Worm (Caenorhabditis elegans): ENCODE measurements around the gene egl-4.

Gene egl-4

DNA sequence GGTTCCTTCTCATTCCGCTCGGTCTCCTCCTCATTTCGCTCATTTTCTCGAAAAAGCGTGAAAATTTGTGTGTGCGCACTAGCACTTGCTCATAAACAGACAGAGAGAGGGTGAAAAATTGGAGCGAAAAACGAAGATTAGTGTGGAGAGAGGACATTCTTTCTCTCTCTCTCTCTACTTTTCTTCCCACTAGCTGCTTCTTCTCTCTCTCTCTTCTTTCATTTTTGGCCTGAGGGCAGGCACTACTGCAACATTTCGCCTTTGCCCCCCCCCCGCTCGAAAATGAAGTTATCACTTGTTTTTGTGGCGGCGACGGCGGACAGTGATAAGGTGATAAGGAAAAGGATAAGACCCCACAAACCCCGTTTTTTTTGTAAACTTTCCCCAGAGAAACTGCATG, 2.8 kb upstream of the egl-4 start:
- TF ChIP-seq unc-120 (tag; optimal IDR thresholded peaks at IDR 0.05; ENCODE audit: poor library complexity, severe bottlenecking) (peak; percentile 0), hlh-1 (tag; optimal IDR thresholded peaks at IDR 0.05) (no peak), ces-1 (GFP tag; optimal IDR thresholded peaks at IDR 0.05) (peak; percentile 63), blmp-1 (tag; optimal IDR thresholded peaks at IDR 0.05) (no peak), mls-2 (tag; optimal IDR thresholded peaks at IDR 0.05) (peak; percentile 29), nhr-2 (tag; optimal IDR thresholded peaks at IDR 0.05) (no peak), M03D4.4 (tag; optimal IDR thresholded peaks at IDR 0.05) (peak; percentile 39)

DNA sequence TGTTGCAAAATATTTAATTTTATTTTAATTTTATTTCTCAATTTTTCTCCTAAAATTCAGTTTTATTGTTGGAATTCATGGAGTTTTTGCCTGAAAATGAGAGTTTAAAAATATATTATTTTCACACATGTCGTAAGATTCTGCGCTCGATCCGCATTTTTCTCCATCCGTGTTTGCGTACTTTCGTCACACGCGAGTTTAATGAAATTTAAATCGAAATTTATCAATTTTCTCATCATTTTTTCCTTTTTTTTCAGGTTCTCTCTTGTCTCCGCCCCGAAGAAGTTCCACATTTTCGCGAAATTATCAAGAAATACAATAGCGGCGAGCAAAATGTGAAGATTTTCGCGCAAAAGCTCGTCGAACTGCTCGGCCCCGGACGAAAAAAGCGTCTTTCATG, 1.4 kb upstream of the egl-4 start:
- no peak for TF ChIP-seq zip-8 (tag; optimal IDR thresholded peaks at IDR 0.05)
- peak; percentile 69 for TF ChIP-seq ces-1 (GFP tag; optimal IDR thresholded peaks at IDR 0.05)

DNA sequence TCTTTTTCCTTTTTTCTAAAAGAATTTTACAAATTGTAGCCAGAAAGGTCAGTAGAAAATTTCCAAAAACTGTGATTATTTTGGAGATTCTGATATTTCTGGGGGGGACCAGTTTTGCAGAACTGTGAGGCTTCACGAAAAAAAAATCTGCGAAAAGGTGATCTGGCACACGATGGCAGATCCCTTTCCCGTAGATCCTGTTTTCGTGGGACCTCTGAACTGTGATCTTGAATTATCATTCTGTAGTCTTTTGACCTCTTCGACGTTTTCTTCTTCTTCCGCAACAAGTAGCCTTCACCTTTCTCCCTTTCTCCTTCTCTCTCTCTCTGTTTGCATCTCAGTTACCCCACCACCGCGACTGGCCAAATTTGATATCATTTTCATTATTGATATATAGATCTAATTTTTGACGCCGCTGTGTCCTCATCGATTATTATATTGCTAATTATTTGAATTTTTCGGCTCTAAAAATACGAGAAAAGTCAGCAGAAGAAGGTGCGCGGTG, 6.1 kb downstream of the egl-4 start:
- TF ChIP-seq elt-3 (tag; optimal IDR thresholded peaks at IDR 0.05): no peak
- TF ChIP-seq ceh-43 (GFP tag; optimal IDR thresholded peaks at IDR 0.05): no peak
- TF ChIP-seq sptf-1 (tag; optimal IDR thresholded peaks at IDR 0.05): no peak
- no peak for TF ChIP-seq unc-120 (tag; optimal IDR thresholded peaks at IDR 0.05; ENCODE audit: poor library complexity, severe bottlenecking)
- TF ChIP-seq mls-2 (tag; optimal IDR thresholded peaks at IDR 0.05): no peak
- no peak for TF ChIP-seq lin-13 (tag; optimal IDR thresholded peaks at IDR 0.05)

ce11 chrIV:1857866-1858271, 10.0 kb downstream of the egl-4 start:
- TF ChIP-seq nhr-12 (tag; optimal IDR thresholded peaks at IDR 0.05) (no peak), ceh-83 (GFP tag; optimal IDR thresholded peaks at IDR 0.05) (peak; percentile 30), unc-62 (GFP tag; optimal IDR thresholded peaks at IDR 0.05) (peak; percentile 19), drap-1 (GFP tag; optimal IDR thresholded peaks at IDR 0.05) (no peak), snpc-4 (tag; optimal IDR thresholded peaks at IDR 0.05) (no peak), lin-32 (GFP tag; optimal IDR thresholded peaks at IDR 0.05) (no peak), zip-8 (tag; optimal IDR thresholded peaks at IDR 0.05) (no peak), unc-120 (tag; optimal IDR thresholded peaks at IDR 0.05; ENCODE audit: poor library complexity, severe bottlenecking) (peak; percentile 55), ces-1 (GFP tag; optimal IDR thresholded peaks at IDR 0.05) (peak; percentile 26), pha-4 (tag; optimal IDR thresholded peaks at IDR 0.05) (no peak), ztf-11 (tag; optimal IDR thresholded peaks at IDR 0.05) (no peak)

- TF ChIP-seq mls-2 (tag; optimal IDR thresholded peaks at IDR 0.05) (no peak), nhr-2 (tag; optimal IDR thresholded peaks at IDR 0.05) (no peak), flh-1 (GFP tag; optimal IDR thresholded peaks at IDR 0.05) (no peak), hlh-1 (tag; optimal IDR thresholded peaks at IDR 0.05) (no peak), bed-3 (GFP tag; optimal IDR thresholded peaks at IDR 0.05) (no peak), nhr-76 (tag; optimal IDR thresholded peaks at IDR 0.05) (no peak), ceh-43 (GFP tag; optimal IDR thresholded peaks at IDR 0.05) (no peak)
Measured at ce11 chrIV:1859365-1859982, 11.6 kb downstream of the egl-4 start.

- TF ChIP-seq mls-2 (tag; optimal IDR thresholded peaks at IDR 0.05) (no peak), sptf-1 (tag; optimal IDR thresholded peaks at IDR 0.05) (no peak), nhr-237 (tag; optimal IDR thresholded peaks at IDR 0.05) (no peak), elt-1 (tag; optimal IDR thresholded peaks at IDR 0.05; ENCODE audit: borderline replicate concordance, insufficient read depth) (no peak), unc-62 (GFP tag; optimal IDR thresholded peaks at IDR 0.05) (no peak), ceh-39 (tag; optimal IDR thresholded peaks at IDR 0.05) (no peak), ceh-83 (GFP tag; optimal IDR thresholded peaks at IDR 0.05) (no peak), lin-32 (GFP tag; optimal IDR thresholded peaks at IDR 0.05) (no peak), unc-39 (tag; optimal IDR thresholded peaks at IDR 0.05) (no peak), snpc-4 (tag; optimal IDR thresholded peaks at IDR 0.05) (no peak), nhr-12 (tag; optimal IDR thresholded peaks at IDR 0.05) (no peak), lin-13 (tag; optimal IDR thresholded peaks at IDR 0.05) (no peak), cnd-1 (tag; optimal IDR thresholded peaks at IDR 0.05) (no peak), ceh-43 (GFP tag; optimal IDR thresholded peaks at IDR 0.05) (no peak), pha-4 (tag; optimal IDR thresholded peaks at IDR 0.05) (no peak), nhr-2 (tag; optimal IDR thresholded peaks at IDR 0.05) (no peak), zip-8 (tag; optimal IDR thresholded peaks at IDR 0.05) (no peak), ham-2 (GFP tag; optimal IDR thresholded peaks at IDR 0.05) (no peak), flh-1 (GFP tag; optimal IDR thresholded peaks at IDR 0.05) (no peak), bed-3 (GFP tag; optimal IDR thresholded peaks at IDR 0.05) (no peak)
Measured at ce11 chrIV:1860965-1861364, 13.1 kb downstream of the egl-4 start.

All from whole organism, mixed stage, embryonic.